Worm (Caenorhabditis elegans) whole organism, midembryonic: ENCODE data around the gene R02F2.4.

Source experiments
- T22C8.4 ChIP-seq: fragments of 200-800 bp; sonication (Bioruptor generic); IDR thresholded peaks from 2 replicates; pipeline ENCODE4 v1.3.6; 2022; ENCODE audit warnings: missing genetic modification characterization, missing compliant biosample characterization
- cog-1 ChIP-seq: sonication (generic microtip); optimal IDR thresholded peaks from 2 replicates; lab custom pipeline; 2016; ENCODE audit warnings: missing genetic modification characterization, missing compliant biosample characterization
- flt-1 ChIP-seq: fragments of 200-800 bp; sonication (Bioruptor generic); IDR thresholded peaks from 2 replicates; pipeline ENCODE4 v1.3.6; 2022; ENCODE audit warnings: missing genetic modification characterization, missing compliant biosample characterization
- med-1 ChIP-seq: sonication (generic microtip); optimal IDR thresholded peaks from 2 replicates; lab custom pipeline; 2017; ENCODE audit warnings: missing genetic modification characterization, mild to moderate bottlenecking, missing compliant biosample characterization, antibody characterized with exemption, missing genetic modification reagents; ENCODE audit not compliant: insufficient read depth
- tab-1 ChIP-seq: fragments of 200-800 bp; sonication (Bioruptor generic); IDR thresholded peaks from 2 replicates; pipeline ENCODE4 v1.3.6; 2022; ENCODE audit warnings: missing genetic modification characterization, missing compliant biosample characterization
- ztf-23 ChIP-seq: fragments of 200-800 bp; sonication (Bioruptor generic); IDR thresholded peaks from 2 replicates; pipeline ENCODE4 v1.3.6; 2022; ENCODE audit warnings: missing genetic modification reagents, missing genetic modification characterization, missing compliant biosample characterization
- ztf-29 ChIP-seq: fragments of 200-800 bp; sonication (Bioruptor generic); IDR thresholded peaks from 2 replicates; pipeline ENCODE4 v1.3.6; 2022; ENCODE audit warnings: missing genetic modification reagents, missing genetic modification characterization, missing compliant biosample characterization

The R02F2.4 gene

ce11 chrIII:5521930-5522329 is 37.8 kb downstream of the R02F2.4 start, which contains the start of gene D1044.4:
D1044.4 (minus strand) TSS chrIII:5522030.
- TF ChIP-seq ztf-23 (GFP tag; lab: Robert Waterston, UW), result no peak

ce11 chrIII:5525973-5526372 is 41.9 kb downstream of the R02F2.4 start, which contains the start of gene dex-1:
dex-1 (plus strand) TSS chrIII:5526104.
- TF ChIP-seq cog-1 (tag; lab: Kevin White, UChicago) (no peak), med-1 (GFP tag; lab: Kevin White, UChicago) (no peak), flt-1 (GFP tag; lab: Robert Waterston, UW) (no peak), ztf-29 (GFP tag; lab: Robert Waterston, UW) (no peak), tab-1 (no peak), T22C8.4 (no peak)
